Worm (Caenorhabditis elegans) whole organism, L4 larva: Measurements from ENCODE around the gene C47A4.5.

Experiments used
- ceh-44 ChIP-seq: fragments of 200-800 bp; sonication (Bioruptor generic); IDR thresholded peaks from 2 replicates; pipeline ENCODE4 v1.3.6; 2022; ENCODE audit warnings: missing genetic modification reagents, missing genetic modification characterization, missing compliant biosample characterization
- mxl-2 ChIP-seq: fragments of 200-800 bp; sonication (Bioruptor generic); conservative IDR thresholded peaks from 2 replicates; pipeline ENCODE4 v1.3.6; 2022; ENCODE audit warnings: missing genetic modification reagents, missing genetic modification characterization, missing compliant biosample characterization
- nhr-77 ChIP-seq: fragments of 150-350 bp; optimal IDR thresholded peaks from 2 replicates; lab custom pipeline; 2014; ENCODE audit warnings: missing biosample characterization, missing genetic modification characterization
- unc-62 ChIP-seq, 3 experiments: fragments of 150-350 bp in 1 of 3; sonication (generic microtip); optimal IDR thresholded peaks in 2 of 3; peaks in 1 of 3; 1 replicate in 1 of 3; 2 replicates in 2 of 3; lab custom pipeline; 2014 to 2017; ENCODE audit warnings: missing biosample characterization in 3 of 3, missing genetic modification characterization in 3 of 3, missing genetic modification reagents in 3 of 3, missing genotype in 1 of 3

DNA sequence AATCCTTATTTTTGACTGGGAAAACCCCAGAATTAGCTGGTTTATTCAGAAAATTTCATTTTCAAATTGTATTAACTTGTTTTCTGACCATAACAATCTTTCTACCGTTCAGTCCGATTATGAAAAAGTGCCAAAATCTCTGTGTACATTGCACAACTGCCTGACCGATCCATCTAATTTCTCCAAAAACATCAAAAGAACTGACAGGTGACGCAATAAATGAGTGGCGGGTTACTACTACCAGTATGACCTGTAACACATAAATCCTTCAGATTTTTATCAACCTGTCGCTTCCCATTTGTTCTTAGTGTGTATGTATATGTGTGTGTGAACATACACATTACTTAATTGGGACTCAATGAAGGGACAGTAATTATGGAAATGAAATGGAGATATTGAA is 28.8 kb upstream of the C47A4.5 start:
- TF ChIP-seq ceh-44 (no peak), nhr-77 (tag; lab: Kevin White, UChicago) (no peak), mxl-2 (GFP tag; lab: Robert Waterston, UW) (no peak), unc-62 (GFP tag; optimal IDR thresholded peaks at IDR 0.05 in 1 of 2; lab: Kevin White, UChicago) (peak in 1 of 2 experiments; percentile 95), unc-62 (tag; optimal IDR thresholded peaks at IDR 0.05; lab: Kevin White, UChicago) (no peak)
